Fruit fly (Drosophila melanogaster) whole organism, prepupa: ENCODE data around the gene CG42655.

Experiments
- CG15336 ChIP-seq: fragments of 200-800 bp; sonication (Bioruptor generic); IDR thresholded peaks from 2 replicates; pipeline ENCODE4 v1.3.6; 2022; ENCODE audit warnings: missing biosample characterization, missing genetic modification characterization
- CG1621 ChIP-seq: fragments of 200-800 bp; sonication (Bioruptor generic); optimal IDR thresholded peaks from 3 replicates; lab custom pipeline; 2018; ENCODE audit warnings: missing biosample characterization, mild to moderate bottlenecking, missing genetic modification characterization
- CG6276 ChIP-seq: fragments of 200-800 bp; sonication (Bioruptor generic); optimal IDR thresholded peaks from 2 replicates; lab custom pipeline; 2017; ENCODE audit warnings: missing biosample characterization, mild to moderate bottlenecking, missing genetic modification characterization
- CG7368 ChIP-seq: fragments of 200-800 bp; sonication (Bioruptor generic); optimal IDR thresholded peaks from 3 replicates; lab custom pipeline; 2016; ENCODE audit warnings: missing biosample characterization, missing genetic modification characterization
- CG8119 ChIP-seq: fragments of 200-800 bp; sonication (Bioruptor generic); IDR thresholded peaks from 3 replicates; pipeline ENCODE4 v1.3.6; 2022; ENCODE audit warnings: missing biosample characterization, missing genetic modification characterization
- Hr38 ChIP-seq: sonication (Bioruptor generic); optimal IDR thresholded peaks from 2 replicates; lab custom pipeline; 2016; ENCODE audit warnings: missing biosample characterization, missing genetic modification characterization
- Hr39 ChIP-seq: fragments of 200-800 bp; sonication (Bioruptor generic); optimal IDR thresholded peaks from 2 replicates; lab custom pipeline; 2016; ENCODE audit warnings: missing biosample characterization, missing genetic modification characterization
- OdsH ChIP-seq: fragments of 200-800 bp; sonication (Bioruptor generic); optimal IDR thresholded peaks from 3 replicates; lab custom pipeline; 2016; ENCODE audit warnings: missing biosample characterization, missing genetic modification characterization
- cyc ChIP-seq: fragments of 200-800 bp; sonication (Bioruptor generic); optimal IDR thresholded peaks from 3 replicates; lab custom pipeline; 2016; ENCODE audit warnings: missing biosample characterization, missing genetic modification characterization

- TF ChIP-seq Hr38 (GFP tag; lab: Kevin White, UChicago) = no peak
- no peak for TF ChIP-seq CG7368 (GFP tag; lab: Kevin White, UChicago)
- no peak for TF ChIP-seq Hr39 (GFP tag; lab: Kevin White, UChicago)
- TF ChIP-seq CG1621 (tag; lab: Kevin White, UChicago) = no peak
- TF ChIP-seq CG15336 (GFP tag; lab: Robert Waterston, UW) = no peak
- TF ChIP-seq CG6276 (GFP tag; lab: Kevin White, UChicago) = no peak
- no peak for TF ChIP-seq CG8119 (GFP tag; lab: Robert Waterston, UW)
- no peak for TF ChIP-seq OdsH (GFP tag; lab: Kevin White, UChicago)
- TF ChIP-seq cyc (GFP tag; lab: Kevin White, UChicago) = no peak
Observed at dm6 chr3L:19991120-19991519, 37.6 kb upstream of the CG42655 start, which contains the start of gene fln.
